Worm (Caenorhabditis elegans) whole organism, young adult: ENCODE results near the gene D2023.1.

ENCODE experiments used
- ceh-100 ChIP-seq: fragments of 200-800 bp; sonication (Bioruptor generic); IDR thresholded peaks from 2 replicates; pipeline ENCODE4 v1.3.6; 2022; ENCODE audit warnings: missing genetic modification reagents, missing genetic modification characterization, missing compliant biosample characterization
- ceh-40 ChIP-seq: fragments of 200-800 bp; sonication (Bioruptor generic); IDR thresholded peaks from 2 replicates; pipeline ENCODE4 v1.3.6; 2022; ENCODE audit warnings: missing genetic modification characterization, missing compliant biosample characterization
- egl-18 ChIP-seq: fragments of 200-800 bp; sonication (Bioruptor generic); IDR thresholded peaks from 2 replicates; pipeline ENCODE4 v1.3.6; 2022; ENCODE audit warnings: missing genetic modification reagents, missing genetic modification characterization, missing compliant biosample characterization
- hrde-1 ChIP-seq: sonication (generic microtip); optimal IDR thresholded peaks from 2 replicates; lab custom pipeline; 2016; ENCODE audit warnings: missing genetic modification characterization, mild to moderate bottlenecking, missing compliant biosample characterization, moderate library complexity, missing genotype, missing genetic modification reagents, borderline replicate concordance

DNA sequence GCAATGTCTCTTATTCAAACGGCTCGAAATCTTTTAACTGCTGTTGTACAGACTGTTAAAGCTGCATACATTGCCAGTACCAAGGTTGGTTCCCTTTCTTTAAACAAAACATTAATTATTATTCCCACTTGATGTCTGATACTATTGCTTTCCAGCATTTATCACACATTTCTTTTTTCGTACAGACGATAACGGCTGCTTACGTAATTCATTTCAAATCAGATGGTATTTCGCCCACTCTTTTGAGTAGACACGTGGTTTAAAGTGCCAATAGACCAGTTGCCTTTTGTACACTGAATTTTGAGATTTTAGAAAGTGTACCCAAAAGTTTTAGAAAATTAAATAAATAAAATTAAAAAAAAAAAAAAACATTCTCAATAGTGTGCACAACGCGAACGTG lies 60.1 kb downstream of the D2023.1 start:
- TF ChIP-seq egl-18 (GFP tag; lab: Robert Waterston, UW) (no peak), ceh-100 (GFP tag; lab: Robert Waterston, UW) (no peak), ceh-40 (GFP tag; lab: Robert Waterston, UW) (no peak), hrde-1 (tag; lab: Kevin White, UChicago) (no peak)
